Fruit fly (Drosophila melanogaster): Measurements from ENCODE around the gene CG9674.

- TF ChIP-seq EcR (GFP tag; optimal IDR thresholded peaks at IDR 0.05): peak; percentile 27
- TF ChIP-seq CG15710 (tag; optimal IDR thresholded peaks at IDR 0.05): no peak
- no peak for TF ChIP-seq rn (GFP tag; IDR thresholded peaks at IDR 0.05)
- no peak for TF ChIP-seq CG10348 (GFP tag; IDR thresholded peaks at IDR 0.05)
Measured at dm6 chr3L:16800026-16800425, 7.5 kb downstream of the CG9674 start.
